Fruit fly (Drosophila melanogaster) whole organism, prepupa: Measurements from ENCODE around the gene HP1c.

ENCODE experiments used
- Blimp-1 ChIP-seq: fragments of 200-800 bp; sonication (Bioruptor generic); optimal IDR thresholded peaks from 3 replicates; lab custom pipeline; 2017; ENCODE audit warnings: missing biosample characterization, missing genetic modification characterization, mild to moderate bottlenecking, moderate library complexity, missing genetic modification reagents
- CG10631 ChIP-seq: fragments of 200-800 bp; sonication (Bioruptor generic); optimal IDR thresholded peaks from 2 replicates; lab custom pipeline; 2016; ENCODE audit warnings: missing biosample characterization, missing genetic modification characterization
- CG10669 ChIP-seq: fragments of 200-800 bp; sonication (Bioruptor generic); optimal IDR thresholded peaks from 3 replicates; lab custom pipeline; 2018; ENCODE audit warnings: missing biosample characterization, mild to moderate bottlenecking, missing genetic modification characterization, moderate library complexity
- CG11294 ChIP-seq: fragments of 200-800 bp; sonication (Bioruptor generic); IDR thresholded peaks from 2 replicates; pipeline ENCODE4 v1.3.6; 2022; ENCODE audit warnings: missing biosample characterization, missing genetic modification characterization
- CG11762 ChIP-seq: fragments of 200-800 bp; sonication (Bioruptor generic); optimal IDR thresholded peaks from 3 replicates; lab custom pipeline; 2016; ENCODE audit warnings: missing biosample characterization, missing genetic modification characterization; ENCODE audit not compliant: insufficient read depth
- CG11902 ChIP-seq: fragments of 200-800 bp; sonication (Bioruptor generic); optimal IDR thresholded peaks from 3 replicates; lab custom pipeline; 2016; ENCODE audit warnings: missing biosample characterization, missing genetic modification characterization
- CG15336 ChIP-seq: fragments of 200-800 bp; sonication (Bioruptor generic); IDR thresholded peaks from 2 replicates; pipeline ENCODE4 v1.3.6; 2022; ENCODE audit warnings: missing biosample characterization, missing genetic modification characterization
- CG1621 ChIP-seq: fragments of 200-800 bp; sonication (Bioruptor generic); optimal IDR thresholded peaks from 3 replicates; lab custom pipeline; 2018; ENCODE audit warnings: missing biosample characterization, mild to moderate bottlenecking, missing genetic modification characterization
- CG16779 ChIP-seq: fragments of 200-800 bp; sonication (Bioruptor generic); optimal IDR thresholded peaks from 3 replicates; lab custom pipeline; 2017; ENCODE audit warnings: missing biosample characterization, mild to moderate bottlenecking, missing genetic modification characterization
- CG3032 ChIP-seq: fragments of 200-800 bp; optimal IDR thresholded peaks from 2 replicates; lab custom pipeline; 2019; ENCODE audit warnings: missing biosample characterization, mild to moderate bottlenecking, missing genetic modification characterization, moderate library complexity
- CG31627 ChIP-seq: fragments of 200-800 bp; sonication (Bioruptor generic); optimal IDR thresholded peaks from 3 replicates; lab custom pipeline; 2016; ENCODE audit warnings: missing biosample characterization, missing genetic modification characterization
- CG32006 ChIP-seq: fragments of 200-800 bp; sonication (Bioruptor generic); optimal IDR thresholded peaks from 3 replicates; lab custom pipeline; 2017; ENCODE audit warnings: missing biosample characterization, mild to moderate bottlenecking, missing genetic modification characterization
- CG4318 ChIP-seq: fragments of 200-800 bp; sonication (Bioruptor generic); optimal IDR thresholded peaks from 3 replicates; lab custom pipeline; 2017; ENCODE audit warnings: missing biosample characterization, mild to moderate bottlenecking, missing genetic modification characterization
- CG6163 ChIP-seq: fragments of 200-800 bp; sonication (Bioruptor generic); IDR thresholded peaks from 3 replicates; pipeline ENCODE4 v1.3.6; 2022; ENCODE audit warnings: missing biosample characterization, missing genetic modification characterization
- CG6276 ChIP-seq: fragments of 200-800 bp; sonication (Bioruptor generic); optimal IDR thresholded peaks from 2 replicates; lab custom pipeline; 2017; ENCODE audit warnings: missing biosample characterization, mild to moderate bottlenecking, missing genetic modification characterization
- CG6792 ChIP-seq: fragments of 200-800 bp; sonication (Bioruptor generic); optimal IDR thresholded peaks from 3 replicates; lab custom pipeline; 2016; ENCODE audit warnings: missing biosample characterization, missing genetic modification characterization
- CG6854 ChIP-seq: fragments of 200-800 bp; sonication (Bioruptor generic); optimal IDR thresholded peaks from 2 replicates; lab custom pipeline; 2017; ENCODE audit warnings: missing biosample characterization, mild to moderate bottlenecking, missing genetic modification characterization
- CG8119 ChIP-seq: fragments of 200-800 bp; sonication (Bioruptor generic); IDR thresholded peaks from 3 replicates; pipeline ENCODE4 v1.3.6; 2022; ENCODE audit warnings: missing biosample characterization, missing genetic modification characterization
- CG8319 ChIP-seq: fragments of 200-800 bp; sonication (Bioruptor generic); optimal IDR thresholded peaks from 3 replicates; lab custom pipeline; 2016; ENCODE audit warnings: missing biosample characterization, missing genetic modification characterization
- CG8632 ChIP-seq: fragments of 200-800 bp; sonication (Bioruptor generic); optimal IDR thresholded peaks from 3 replicates; lab custom pipeline; 2016; ENCODE audit warnings: missing biosample characterization, missing genetic modification characterization
- CG9139 ChIP-seq: fragments of 200-800 bp; sonication (Bioruptor generic); optimal IDR thresholded peaks from 3 replicates; lab custom pipeline; 2017; ENCODE audit warnings: missing biosample characterization, mild to moderate bottlenecking, missing genetic modification characterization
- Eip75B ChIP-seq: fragments of 200-800 bp; sonication (Bioruptor generic); optimal IDR thresholded peaks from 3 replicates; lab custom pipeline; 2016; ENCODE audit warnings: missing biosample characterization, missing genetic modification characterization
- Eip78C ChIP-seq: fragments of 200-800 bp; sonication (Bioruptor generic); peaks from one replicate; lab custom pipeline; 2016; ENCODE audit warnings: missing biosample characterization, missing genetic modification characterization
- Eip93F ChIP-seq: fragments of 200-800 bp; sonication (Bioruptor generic); optimal IDR thresholded peaks from 2 replicates; lab custom pipeline; 2016; ENCODE audit warnings: missing biosample characterization, mild to moderate bottlenecking, missing genetic modification characterization
- Ets21C ChIP-seq: fragments of 200-800 bp; sonication (Bioruptor generic); optimal IDR thresholded peaks from 3 replicates; lab custom pipeline; 2016; ENCODE audit warnings: missing biosample characterization, missing genetic modification characterization
- Gug ChIP-seq: fragments of 200-800 bp; sonication (Bioruptor generic); IDR thresholded peaks from 2 replicates; pipeline ENCODE4 v1.3.6; 2022; ENCODE audit warnings: missing biosample characterization, missing genetic modification characterization
- Hr39 ChIP-seq: fragments of 200-800 bp; sonication (Bioruptor generic); optimal IDR thresholded peaks from 2 replicates; lab custom pipeline; 2016; ENCODE audit warnings: missing biosample characterization, missing genetic modification characterization
- Lpt ChIP-seq: fragments of 200-800 bp; sonication (Bioruptor generic); optimal IDR thresholded peaks from 3 replicates; lab custom pipeline; 2016; ENCODE audit warnings: missing biosample characterization, missing genetic modification characterization
- OdsH ChIP-seq: fragments of 200-800 bp; sonication (Bioruptor generic); optimal IDR thresholded peaks from 3 replicates; lab custom pipeline; 2016; ENCODE audit warnings: missing biosample characterization, missing genetic modification characterization
- Smox ChIP-seq: fragments of 200-800 bp; sonication (Bioruptor generic); optimal IDR thresholded peaks from 3 replicates; lab custom pipeline; 2016; ENCODE audit warnings: missing biosample characterization, missing genetic modification characterization
- Sox102F ChIP-seq: fragments of 200-800 bp; sonication (Bioruptor generic); optimal IDR thresholded peaks from 2 replicates; lab custom pipeline; 2016; ENCODE audit warnings: missing biosample characterization, mild to moderate bottlenecking, missing genetic modification characterization
- Sox14 ChIP-seq: fragments of 200-800 bp; sonication (Bioruptor generic); optimal IDR thresholded peaks from 3 replicates; lab custom pipeline; 2016; ENCODE audit warnings: missing biosample characterization, missing genetic modification characterization
- Sox15 ChIP-seq: fragments of 200-800 bp; sonication (Bioruptor generic); optimal IDR thresholded peaks from 3 replicates; lab custom pipeline; 2016; ENCODE audit warnings: missing biosample characterization, missing genetic modification characterization
- achi ChIP-seq: fragments of 200-800 bp; sonication (Bioruptor generic); optimal IDR thresholded peaks from 3 replicates; lab custom pipeline; 2016; ENCODE audit warnings: missing biosample characterization, missing genetic modification characterization
- acj6 ChIP-seq: fragments of 200-800 bp; sonication (Bioruptor generic); optimal IDR thresholded peaks from 3 replicates; lab custom pipeline; 2016; ENCODE audit warnings: missing biosample characterization, missing genetic modification characterization
- cyc ChIP-seq: fragments of 200-800 bp; sonication (Bioruptor generic); optimal IDR thresholded peaks from 3 replicates; lab custom pipeline; 2016; ENCODE audit warnings: missing biosample characterization, missing genetic modification characterization
- dac ChIP-seq: fragments of 200-800 bp; sonication (Bioruptor generic); optimal IDR thresholded peaks from 2 replicates; lab custom pipeline; 2017; ENCODE audit warnings: missing biosample characterization, mild to moderate bottlenecking, missing genetic modification characterization
- dsx ChIP-seq: fragments of 200-800 bp; optimal IDR thresholded peaks from 3 replicates; lab custom pipeline; 2019; ENCODE audit warnings: missing biosample characterization, mild to moderate bottlenecking, missing genetic modification characterization, moderate library complexity; ENCODE audit not compliant: poor library complexity, severe bottlenecking
- esn ChIP-seq: fragments of 200-800 bp; sonication (Bioruptor generic); optimal IDR thresholded peaks from 2 replicates; lab custom pipeline; 2016; ENCODE audit warnings: missing biosample characterization, mild to moderate bottlenecking, missing genetic modification characterization, moderate library complexity
- fd59A ChIP-seq: fragments of 200-800 bp; sonication (Bioruptor generic); optimal IDR thresholded peaks from 2 replicates; lab custom pipeline; 2017; ENCODE audit warnings: missing biosample characterization, mild to moderate bottlenecking, missing genetic modification characterization, missing genetic modification reagents
- fkh ChIP-seq: fragments of 200-800 bp; sonication (Bioruptor generic); optimal IDR thresholded peaks from 3 replicates; lab custom pipeline; 2017; ENCODE audit warnings: missing biosample characterization, mild to moderate bottlenecking, missing genetic modification characterization, moderate library complexity
- lz ChIP-seq: fragments of 200-800 bp; sonication (Bioruptor generic); optimal IDR thresholded peaks from 3 replicates; lab custom pipeline; 2016; ENCODE audit warnings: missing biosample characterization, missing genetic modification characterization
- net ChIP-seq: fragments of 200-800 bp; sonication (Bioruptor generic); optimal IDR thresholded peaks from 3 replicates; lab custom pipeline; 2016; ENCODE audit warnings: missing biosample characterization, missing genetic modification characterization
- spab ChIP-seq: fragments of 200-800 bp; sonication (Bioruptor generic); optimal IDR thresholded peaks from 2 replicates; lab custom pipeline; 2017; ENCODE audit warnings: missing biosample characterization, mild to moderate bottlenecking, missing genetic modification characterization, missing genetic modification reagents
- ss ChIP-seq, 2 experiments: fragments of 200-800 bp; sonication (Bioruptor generic); optimal IDR thresholded peaks; 2 replicates in 1 of 2; 3 replicates in 1 of 2; lab custom pipeline; 2017 to 2018; ENCODE audit warnings: mild to moderate bottlenecking in 2 of 2, missing biosample characterization in 2 of 2, missing genetic modification characterization in 2 of 2, moderate library complexity in 1 of 2
- topi ChIP-seq: fragments of 200-800 bp; sonication (Bioruptor generic); optimal IDR thresholded peaks from 3 replicates; lab custom pipeline; 2016; ENCODE audit warnings: missing biosample characterization, missing genetic modification characterization
- vri ChIP-seq: fragments of 200-800 bp; sonication (Bioruptor generic); optimal IDR thresholded peaks from 3 replicates; lab custom pipeline; 2016; ENCODE audit warnings: missing biosample characterization, mild to moderate bottlenecking, missing genetic modification characterization

The HP1c gene

DNA sequence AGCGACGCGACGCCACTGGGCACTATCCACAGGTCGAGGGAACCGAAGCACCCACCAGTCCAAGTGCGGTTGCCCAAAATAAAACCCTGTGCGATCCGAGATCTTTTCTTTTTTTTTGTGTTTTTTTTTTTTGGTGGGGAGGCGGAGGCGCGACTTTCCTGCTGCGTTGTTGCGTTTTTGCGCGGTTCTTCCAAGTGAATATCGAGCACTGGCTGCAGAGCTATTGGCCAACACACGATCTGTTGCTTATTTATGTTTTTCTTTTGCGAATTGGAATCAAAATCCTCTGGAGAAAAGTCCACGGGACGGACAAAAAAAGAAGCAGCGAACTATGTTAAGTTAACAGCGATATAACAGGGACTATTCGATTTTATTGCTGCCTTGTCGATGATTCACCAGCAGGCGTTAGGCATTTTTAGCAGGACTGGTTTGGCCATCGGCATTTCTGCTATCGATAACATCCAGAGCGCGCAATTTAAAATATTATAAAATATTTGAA lies 24.6 kb upstream of the HP1c start, which contains the start of gene wge (continued):
- TF ChIP-seq Ets21C (GFP tag; lab: Kevin White, UChicago): no peak
- TF ChIP-seq CG8632 (GFP tag; lab: Kevin White, UChicago): peak; percentile 52
- TF ChIP-seq Lpt: peak; percentile 65
- no peak for TF ChIP-seq CG31627 (GFP tag; lab: Kevin White, UChicago)
- peak; percentile 87 for TF ChIP-seq spab (GFP tag; lab: Kevin White, UChicago)
- no peak for TF ChIP-seq CG4318 (GFP tag; lab: Kevin White, UChicago)
- no peak for TF ChIP-seq Hr39 (GFP tag; lab: Kevin White, UChicago)
- TF ChIP-seq dsx (GFP tag; lab: Kevin White, UChicago): peak; percentile 71
- TF ChIP-seq CG11762 (GFP tag; lab: Kevin White, UChicago): peak; percentile 21
- TF ChIP-seq achi: peak; percentile 47
- TF ChIP-seq CG15336: peak; percentile 78
- peak; percentile 69 for TF ChIP-seq Gug (GFP tag; lab: Robert Waterston, UW)
- TF ChIP-seq CG16779 (tag; lab: Kevin White, UChicago): peak; percentile 84
- peak; percentile 24 for TF ChIP-seq CG8319 (GFP tag; lab: Kevin White, UChicago)
- TF ChIP-seq Sox14 (GFP tag; lab: Kevin White, UChicago): peak; percentile 32
- TF ChIP-seq CG8119 (GFP tag; lab: Robert Waterston, UW): peak; percentile 90

DNA sequence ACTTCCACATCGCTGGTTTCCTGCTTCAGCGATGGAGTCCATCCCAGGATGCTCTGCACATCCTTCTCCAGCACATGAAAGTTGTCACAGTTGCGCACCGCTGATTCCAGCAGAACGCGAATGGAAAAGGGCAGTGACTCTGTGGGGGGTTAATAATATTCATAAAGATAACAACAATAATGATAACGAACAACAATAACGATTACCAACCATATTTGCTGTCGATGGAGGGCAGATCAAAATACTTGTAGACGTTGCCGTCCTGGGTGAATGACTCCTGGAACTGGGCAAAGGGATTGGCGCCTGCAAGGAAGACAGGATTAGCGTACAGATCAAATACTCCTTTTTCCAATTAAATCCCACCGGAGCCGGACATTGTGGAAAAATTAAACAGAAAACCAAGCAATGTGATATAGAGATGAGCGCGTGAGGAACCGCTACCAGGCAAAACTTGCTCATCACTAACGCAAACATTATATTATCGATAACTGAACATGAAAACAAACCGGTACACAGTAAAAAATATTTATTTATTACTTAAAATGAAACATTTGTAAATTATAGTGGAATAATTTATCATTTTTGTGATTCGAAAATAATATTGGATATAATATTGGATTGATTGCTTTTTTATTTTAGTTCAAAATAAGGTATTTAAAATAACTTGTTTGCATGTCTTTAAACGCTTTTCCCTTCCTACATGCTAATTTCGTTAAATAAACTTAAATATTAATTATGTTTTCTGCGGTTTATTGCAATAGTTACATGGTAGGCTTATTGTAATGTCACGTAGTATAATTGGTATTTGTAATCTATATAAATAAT lies 21.1 kb upstream of the HP1c start, which contains the start of gene Irp-1A:
Irp-1A (minus strand) TSS at position 439 of the 825 bp plus-strand sequence.
- TF ChIP-seq net (GFP tag; lab: Kevin White, UChicago) (peak; percentile 55), esn (GFP tag; lab: Kevin White, UChicago) (peak; percentile 73), Sox14 (GFP tag; lab: Kevin White, UChicago) (peak; percentile 46), CG3032 (tag; lab: Kevin White, UChicago) (peak; percentile 78), CG1621 (tag; lab: Kevin White, UChicago) (no peak), fkh (GFP tag; lab: Kevin White, UChicago) (peak; percentile 98), Eip93F (peak; percentile 10), CG10669 (GFP tag; lab: Kevin White, UChicago) (peak; percentile 46), Eip78C (peak; percentile 89), cyc (peak; percentile 34), CG32006 (GFP tag; lab: Kevin White, UChicago) (peak; percentile 62), CG6854 (no peak), CG6276 (GFP tag; lab: Kevin White, UChicago) (peak; percentile 40), CG31627 (GFP tag; lab: Kevin White, UChicago) (peak; percentile 32), topi (GFP tag; lab: Kevin White, UChicago) (peak; percentile 47), lz (peak; percentile 47), Sox102F (GFP tag; lab: Kevin White, UChicago) (peak; percentile 52), vri (GFP tag; lab: Kevin White, UChicago) (peak; percentile 54), Lpt (peak; percentile 54), OdsH (GFP tag; lab: Kevin White, UChicago) (peak; percentile 71), CG11294 (peak; percentile 22; the same call in 1 of the 2 replicates), CG9139 (GFP tag; lab: Kevin White, UChicago) (peak; percentile 18), acj6 (GFP tag; lab: Kevin White, UChicago) (peak; percentile 51), fd59A (GFP tag; lab: Kevin White, UChicago) (no peak), CG11902 (GFP tag; lab: Kevin White, UChicago) (no peak), Gug (GFP tag; lab: Robert Waterston, UW) (peak; percentile 66), Blimp-1 (GFP tag; lab: Kevin White, UChicago) (no peak), CG4318 (GFP tag; lab: Kevin White, UChicago) (no peak), Smox (GFP tag; lab: Kevin White, UChicago) (peak; percentile 62), CG6163 (GFP tag; lab: Robert Waterston, UW) (peak; percentile 41; the same call in 1 of the 3 replicates), ss (GFP tag; optimal IDR thresholded peaks at IDR 0.05; lab: Kevin White, UChicago) (peak in 1 of 2 experiments; percentile 44), Sox15 (GFP tag; lab: Kevin White, UChicago) (peak; percentile 1), CG10631 (peak; percentile 71), Hr39 (GFP tag; lab: Kevin White, UChicago) (peak; percentile 33), Eip75B (GFP tag; lab: Kevin White, UChicago) (peak; percentile 46), CG6792 (GFP tag; lab: Kevin White, UChicago) (peak; percentile 50), dac (GFP tag; lab: Kevin White, UChicago) (no peak)
